Worm (Caenorhabditis elegans) whole organism, L4 larva: ENCODE data around the gene Y51H4A.937.
A peak's percentile ranks its signal among the peaks of the same experiment; 100 is the strongest.

Source experiments
- D1046.2 ChIP-seq: fragments of 200-800 bp; sonication (Bioruptor generic); IDR thresholded peaks from 2 replicates; pipeline ENCODE4 v1.3.6; 2022; ENCODE audit warnings: missing genetic modification characterization, missing compliant biosample characterization
- F49E8.2 ChIP-seq: sonication (generic microtip); optimal IDR thresholded peaks from 2 replicates; lab custom pipeline; 2016; ENCODE audit warnings: missing compliant biosample characterization, mild to moderate bottlenecking, missing genetic modification characterization, borderline replicate concordance
- R02D3.7 ChIP-seq: fragments of 150-350 bp; sonication (generic microtip); optimal IDR thresholded peaks from 3 replicates; lab custom pipeline; 2014; ENCODE audit warnings: missing biosample characterization, missing genetic modification characterization
- T20F7.1 ChIP-seq: fragments of 200-800 bp; sonication (Bioruptor generic); optimal IDR thresholded peaks from 2 replicates; lab custom pipeline; 2018; ENCODE audit warnings: mild to moderate bottlenecking, missing genetic modification characterization, missing compliant biosample characterization
- T26A8.4 ChIP-seq: fragments of 200-800 bp; sonication (Bioruptor generic); IDR thresholded peaks from 2 replicates; pipeline ENCODE4 v1.3.6; 2022; ENCODE audit warnings: missing genetic modification characterization, missing compliant biosample characterization
- Y75B8A.6 ChIP-seq: fragments of 200-800 bp; sonication (Bioruptor generic); IDR thresholded peaks from 2 replicates; pipeline ENCODE4 v1.3.6; 2022; ENCODE audit warnings: missing genetic modification reagents, missing genetic modification characterization, missing compliant biosample characterization
- ZK546.5 ChIP-seq, 2 experiments: sonication (generic microtip); optimal IDR thresholded peaks; 2 replicates each; lab custom pipeline; 2017; ENCODE audit warnings: missing biosample characterization in 2 of 2, missing genetic modification characterization in 2 of 2
- ama-1 ChIP-seq: fragments of 150-350 bp; optimal IDR thresholded peaks from 2 replicates; lab custom pipeline; 2014; ENCODE audit warnings: inconsistent platforms, mixed read lengths
- ceh-20 ChIP-seq: fragments of 200-800 bp; sonication (Bioruptor generic); IDR thresholded peaks from 2 replicates; pipeline ENCODE4 v1.3.6; 2022; ENCODE audit warnings: missing genetic modification reagents, missing genetic modification characterization, missing compliant biosample characterization
- ceh-28 ChIP-seq: fragments of 150-350 bp; optimal IDR thresholded peaks from 2 replicates; lab custom pipeline; 2014; ENCODE audit warnings: missing biosample characterization, missing genetic modification reagents, missing genetic modification characterization
- ceh-32 ChIP-seq: sonication (generic microtip); optimal IDR thresholded peaks from 2 replicates; lab custom pipeline; 2016; ENCODE audit warnings: mild to moderate bottlenecking, missing genetic modification characterization, missing compliant biosample characterization; ENCODE audit not compliant: poor library complexity
- ceh-82 ChIP-seq: sonication (generic microtip); optimal IDR thresholded peaks from 2 replicates; lab custom pipeline; 2017; ENCODE audit warnings: missing biosample characterization, missing genetic modification characterization
- cey-2 ChIP-seq: sonication (generic microtip); optimal IDR thresholded peaks from 3 replicates; lab custom pipeline; 2017; ENCODE audit warnings: missing genetic modification characterization, mild to moderate bottlenecking, missing compliant biosample characterization, antibody characterized with exemption, borderline replicate concordance; ENCODE audit not compliant: insufficient read depth
- daf-12 ChIP-seq: fragments of 150-350 bp; optimal IDR thresholded peaks from 2 replicates; lab custom pipeline; 2014; ENCODE audit warnings: missing biosample characterization, missing genetic modification reagents, missing genetic modification characterization
- daf-19 ChIP-seq: fragments of 200-800 bp; sonication (Bioruptor generic); conservative IDR thresholded peaks from 2 replicates; pipeline ENCODE4 v1.3.6; 2022; ENCODE audit warnings: missing genetic modification characterization, missing compliant biosample characterization
- dmd-8 ChIP-seq: fragments of 200-800 bp; sonication (Bioruptor generic); IDR thresholded peaks from 2 replicates; pipeline ENCODE4 v1.3.6; 2022; ENCODE audit warnings: missing genetic modification characterization, missing compliant biosample characterization
- dpl-1 ChIP-seq: fragments of 150-350 bp; optimal IDR thresholded peaks from 2 replicates; lab custom pipeline; 2014; ENCODE audit warnings: missing biosample characterization, missing genetic modification reagents, missing genetic modification characterization
- dve-1 ChIP-seq: sonication (generic microtip); optimal IDR thresholded peaks from 2 replicates; lab custom pipeline; 2017; ENCODE audit warnings: antibody characterized with exemption, mild to moderate bottlenecking, missing genetic modification characterization, missing compliant biosample characterization; ENCODE audit not compliant: insufficient read depth
- egl-43 ChIP-seq: fragments of 200-800 bp; sonication (Bioruptor generic); IDR thresholded peaks from 2 replicates; pipeline ENCODE4 v1.3.6; 2022; ENCODE audit warnings: missing genetic modification reagents, missing genetic modification characterization, missing compliant biosample characterization
- fos-1 ChIP-seq: fragments of 150-350 bp; optimal IDR thresholded peaks from 2 replicates; lab custom pipeline; 2014; ENCODE audit warnings: missing biosample characterization, missing genetic modification characterization
- hif-1 ChIP-seq, 2 experiments: sonication (generic microtip); optimal IDR thresholded peaks; 2 replicates each; lab custom pipeline; 2016 to 2017; ENCODE audit warnings: missing compliant biosample characterization in 2 of 2, missing genetic modification characterization in 2 of 2, missing genetic modification reagents in 2 of 2, missing genotype in 2 of 2, mild to moderate bottlenecking in 1 of 2
- hlh-11 ChIP-seq: fragments of 200-800 bp; sonication (Bioruptor generic); optimal IDR thresholded peaks from 2 replicates; lab custom pipeline; 2018; ENCODE audit warnings: mild to moderate bottlenecking, missing genetic modification characterization, missing compliant biosample characterization
- hmg-1.1 ChIP-seq: fragments of 200-800 bp; sonication (Bioruptor generic); IDR thresholded peaks from 2 replicates; pipeline ENCODE4 v1.3.6; 2022; ENCODE audit warnings: missing genetic modification reagents, missing genetic modification characterization, missing compliant biosample characterization
- jun-1 ChIP-seq: fragments of 150-350 bp; optimal IDR thresholded peaks from 2 replicates; lab custom pipeline; 2014; ENCODE audit warnings: missing biosample characterization, missing genetic modification reagents, missing genetic modification characterization
- lim-7 ChIP-seq: fragments of 200-800 bp; sonication (Bioruptor generic); IDR thresholded peaks from 2 replicates; pipeline ENCODE4 v1.3.6; 2022; ENCODE audit warnings: missing genetic modification characterization, missing compliant biosample characterization
- lin-29 ChIP-seq: fragments of 200-800 bp; sonication (Bioruptor generic); IDR thresholded peaks from 2 replicates; pipeline ENCODE4 v1.3.6; 2022; ENCODE audit warnings: missing genetic modification reagents, missing genetic modification characterization, missing compliant biosample characterization
- lir-3 ChIP-seq: sonication (generic microtip); optimal IDR thresholded peaks from 2 replicates; lab custom pipeline; 2016; ENCODE audit warnings: mild to moderate bottlenecking, missing genetic modification characterization, missing compliant biosample characterization
- madf-9 ChIP-seq: fragments of 200-800 bp; sonication (Bioruptor generic); conservative IDR thresholded peaks from 2 replicates; pipeline ENCODE4 v1.3.6; 2022; ENCODE audit warnings: missing genetic modification reagents, missing genetic modification characterization, missing compliant biosample characterization
- mdl-1 ChIP-seq, 2 experiments: fragments of 150-350 bp in 1 of 2; sonication (generic microtip) in 1 of 2; optimal IDR thresholded peaks; 2 replicates each; lab custom pipeline; 2014 to 2017; ENCODE audit warnings: missing biosample characterization in 2 of 2, missing genetic modification characterization in 2 of 2
- mdt-29 ChIP-seq: fragments of 200-800 bp; sonication (Bioruptor generic); IDR thresholded peaks from 2 replicates; pipeline ENCODE4 v1.3.6; 2022; ENCODE audit warnings: missing genetic modification reagents, missing genetic modification characterization, missing compliant biosample characterization
- mep-1 ChIP-seq: fragments of 150-350 bp; sonication (generic microtip); optimal IDR thresholded peaks from 3 replicates; lab custom pipeline; 2014; ENCODE audit warnings: missing biosample characterization, missing genetic modification characterization
- mes-2 ChIP-seq: sonication (generic microtip); optimal IDR thresholded peaks from 2 replicates; lab custom pipeline; 2016; ENCODE audit warnings: missing genotype, mild to moderate bottlenecking, missing genetic modification characterization, missing compliant biosample characterization; ENCODE audit not compliant: poor library complexity, severe bottlenecking
- mxl-2 ChIP-seq: fragments of 200-800 bp; sonication (Bioruptor generic); conservative IDR thresholded peaks from 2 replicates; pipeline ENCODE4 v1.3.6; 2022; ENCODE audit warnings: missing genetic modification reagents, missing genetic modification characterization, missing compliant biosample characterization
- mxl-3 ChIP-seq: fragments of 200-800 bp; sonication (Bioruptor generic); optimal IDR thresholded peaks from 2 replicates; lab custom pipeline; 2018; ENCODE audit warnings: mild to moderate bottlenecking, missing genetic modification characterization, missing compliant biosample characterization
- nhr-10 ChIP-seq: fragments of 150-350 bp; optimal IDR thresholded peaks from 2 replicates; lab custom pipeline; 2014; ENCODE audit warnings: missing biosample characterization, missing genetic modification characterization
- nhr-11 ChIP-seq: fragments of 150-350 bp; optimal IDR thresholded peaks from 2 replicates; lab custom pipeline; 2014; ENCODE audit warnings: missing biosample characterization, missing genetic modification characterization
- nhr-111 ChIP-seq: fragments of 200-800 bp; sonication (Bioruptor generic); optimal IDR thresholded peaks from 2 replicates; lab custom pipeline; 2018; ENCODE audit warnings: mild to moderate bottlenecking, missing genetic modification characterization, missing compliant biosample characterization
- nhr-25 ChIP-seq: sonication (generic microtip); optimal IDR thresholded peaks from 2 replicates; lab custom pipeline; 2017; ENCODE audit warnings: missing genetic modification characterization, mild to moderate bottlenecking, missing compliant biosample characterization, antibody characterized with exemption, moderate library complexity, borderline replicate concordance; ENCODE audit not compliant: insufficient read depth
- nhr-28 ChIP-seq: fragments of 150-350 bp; optimal IDR thresholded peaks from 2 replicates; lab custom pipeline; 2014; ENCODE audit warnings: missing biosample characterization, missing genetic modification characterization
- nhr-48 ChIP-seq: sonication (generic microtip); optimal IDR thresholded peaks from 2 replicates; lab custom pipeline; 2016; ENCODE audit warnings: mild to moderate bottlenecking, missing genetic modification characterization, missing compliant biosample characterization
- nhr-76 ChIP-seq: fragments of 150-350 bp; optimal IDR thresholded peaks from 2 replicates; lab custom pipeline; 2014; ENCODE audit warnings: missing biosample characterization, missing genetic modification characterization
- rbr-2 ChIP-seq: sonication (generic microtip); optimal IDR thresholded peaks from 2 replicates; lab custom pipeline; 2016; ENCODE audit warnings: missing genotype, missing genetic modification characterization, missing compliant biosample characterization
- saeg-2 ChIP-seq: fragments of 200-800 bp; sonication (Bioruptor generic); IDR thresholded peaks from 2 replicates; pipeline ENCODE4 v1.3.6; 2022; ENCODE audit warnings: missing genetic modification reagents, missing genetic modification characterization, missing compliant biosample characterization
- skn-1 ChIP-seq: fragments of 150-350 bp; optimal IDR thresholded peaks from 2 replicates; lab custom pipeline; 2014; ENCODE audit warnings: missing biosample characterization, missing genetic modification characterization
- spr-1 ChIP-seq: sonication (generic microtip); optimal IDR thresholded peaks from 2 replicates; lab custom pipeline; 2016; ENCODE audit warnings: mild to moderate bottlenecking, missing genetic modification characterization, missing compliant biosample characterization
- tag-97 ChIP-seq: fragments of 200-800 bp; sonication (Bioruptor generic); IDR thresholded peaks from 2 replicates; pipeline ENCODE4 v1.3.6; 2022; ENCODE audit warnings: missing genetic modification characterization, missing compliant biosample characterization
- unc-130 ChIP-seq: sonication (generic microtip); optimal IDR thresholded peaks from 2 replicates; lab custom pipeline; 2016; ENCODE audit warnings: missing genetic modification reagents, missing genetic modification characterization, missing compliant biosample characterization
- unc-39 ChIP-seq: sonication (generic microtip); optimal IDR thresholded peaks from 2 replicates; lab custom pipeline; 2017; ENCODE audit warnings: missing biosample characterization, missing genetic modification characterization
- vab-7 ChIP-seq: fragments of 200-800 bp; sonication (Bioruptor generic); IDR thresholded peaks from 2 replicates; pipeline ENCODE4 v1.3.6; 2022; ENCODE audit warnings: missing genetic modification reagents, missing genetic modification characterization, missing compliant biosample characterization
- zfp-2 ChIP-seq: sonication (generic microtip); optimal IDR thresholded peaks from 2 replicates; lab custom pipeline; 2016; ENCODE audit warnings: mild to moderate bottlenecking, missing genetic modification characterization, missing compliant biosample characterization
- ztf-11 ChIP-seq: fragments of 150-350 bp; optimal IDR thresholded peaks from 2 replicates; lab custom pipeline; 2014; ENCODE audit warnings: missing biosample characterization, missing genetic modification characterization
- ztf-7 ChIP-seq: fragments of 150-350 bp; optimal IDR thresholded peaks from 2 replicates; lab custom pipeline; 2014; ENCODE audit warnings: missing biosample characterization, missing genetic modification characterization

Y51H4A.937 gene

ce11 chrIV:16498031-16498442 is 30.4 kb upstream of the Y51H4A.937 start:
- TF ChIP-seq ztf-7 (tag; lab: Kevin White, UChicago) = no peak
- no peak for TF ChIP-seq madf-9
- TF ChIP-seq vab-7 (GFP tag; lab: Robert Waterston, UW) = no peak
- TF ChIP-seq cey-2 (tag; lab: Kevin White, UChicago) = no peak
- TF ChIP-seq nhr-28 (tag; lab: Kevin White, UChicago) = peak; percentile 61
- TF ChIP-seq mep-1 = peak; percentile 71
- TF ChIP-seq T26A8.4 (GFP tag; lab: Robert Waterston, UW) = no peak
- TF ChIP-seq dve-1 (tag; lab: Kevin White, UChicago) = no peak
- peak; percentile 83 for TF ChIP-seq hlh-11 (tag; lab: Kevin White, UChicago)
- TF ChIP-seq unc-39 (tag; lab: Kevin White, UChicago) = no peak
- peak; percentile 40 for TF ChIP-seq mes-2
- no peak for TF ChIP-seq ama-1 (lab: Kevin White, UChicago)
- no peak for TF ChIP-seq dmd-8 (GFP tag; lab: Robert Waterston, UW)
- no peak for TF ChIP-seq jun-1 (tag; lab: Kevin White, UChicago)
- TF ChIP-seq nhr-76 (tag; lab: Kevin White, UChicago) = no peak
- TF ChIP-seq R02D3.7 (tag; lab: Kevin White, UChicago) = no peak
- no peak for TF ChIP-seq ceh-32 (tag; lab: Kevin White, UChicago)
- TF ChIP-seq daf-19 (GFP tag; lab: Robert Waterston, UW) = no peak
- TF ChIP-seq Y75B8A.6 = no peak
- no peak for TF ChIP-seq egl-43 (GFP tag; lab: Robert Waterston, UW)
- no peak for TF ChIP-seq lim-7 (GFP tag; lab: Robert Waterston, UW)
- TF ChIP-seq daf-12 (tag; lab: Kevin White, UChicago) = no peak
- no peak for TF ChIP-seq ZK546.5 (tag; optimal IDR thresholded peaks at IDR 0.05; lab: Kevin White, UChicago)
- TF ChIP-seq lir-3 (tag; lab: Kevin White, UChicago) = no peak
- no peak for TF ChIP-seq mxl-2 (GFP tag; lab: Robert Waterston, UW)
- no peak for TF ChIP-seq F49E8.2 (tag; lab: Kevin White, UChicago)
- peak in 1 of 2 experiments; percentile 68 for TF ChIP-seq hif-1 (tag; optimal IDR thresholded peaks at IDR 0.05; lab: Kevin White, UChicago)
- TF ChIP-seq ceh-28 (tag; lab: Kevin White, UChicago) = no peak
- TF ChIP-seq nhr-11 (tag; lab: Kevin White, UChicago) = peak; percentile 78
- no peak for TF ChIP-seq lin-29 (GFP tag; lab: Robert Waterston, UW)
- TF ChIP-seq zfp-2 (tag; lab: Kevin White, UChicago) = no peak
- no peak for TF ChIP-seq unc-130 (GFP tag; lab: Kevin White, UChicago)
- peak in 1 of 2 experiments; percentile 26 for TF ChIP-seq mdl-1 (tag; optimal IDR thresholded peaks at IDR 0.05; lab: Kevin White, UChicago)
- TF ChIP-seq nhr-10 = no peak
- no peak for TF ChIP-seq ceh-20 (GFP tag; lab: Robert Waterston, UW)
- TF ChIP-seq mxl-3 = no peak
- TF ChIP-seq ztf-11 = no peak
- TF ChIP-seq spr-1 (tag; lab: Kevin White, UChicago) = no peak
- no peak for TF ChIP-seq D1046.2 (GFP tag; lab: Robert Waterston, UW)
- TF ChIP-seq skn-1 (tag; lab: Kevin White, UChicago) = no peak
- TF ChIP-seq T20F7.1 (GFP tag; lab: Kevin White, UChicago) = no peak
- TF ChIP-seq dpl-1 = no peak
- TF ChIP-seq hmg-1.1 = no peak
- TF ChIP-seq nhr-25 (tag; lab: Kevin White, UChicago) = peak; percentile 30
- no peak for TF ChIP-seq mdt-29 (GFP tag; lab: Robert Waterston, UW)
- no peak for TF ChIP-seq nhr-111
- TF ChIP-seq saeg-2 (GFP tag; lab: Robert Waterston, UW) = no peak
- peak; percentile 60 for TF ChIP-seq rbr-2 (tag; lab: Kevin White, UChicago)
- TF ChIP-seq ceh-82 (tag; lab: Kevin White, UChicago) = no peak
- TF ChIP-seq fos-1 (tag; lab: Kevin White, UChicago) = no peak
- TF ChIP-seq nhr-48 (tag; lab: Kevin White, UChicago) = no peak
- TF ChIP-seq tag-97 (GFP tag; lab: Robert Waterston, UW) = no peak
